Worm (Caenorhabditis elegans): ENCODE data around the gene his-41.

DNA sequence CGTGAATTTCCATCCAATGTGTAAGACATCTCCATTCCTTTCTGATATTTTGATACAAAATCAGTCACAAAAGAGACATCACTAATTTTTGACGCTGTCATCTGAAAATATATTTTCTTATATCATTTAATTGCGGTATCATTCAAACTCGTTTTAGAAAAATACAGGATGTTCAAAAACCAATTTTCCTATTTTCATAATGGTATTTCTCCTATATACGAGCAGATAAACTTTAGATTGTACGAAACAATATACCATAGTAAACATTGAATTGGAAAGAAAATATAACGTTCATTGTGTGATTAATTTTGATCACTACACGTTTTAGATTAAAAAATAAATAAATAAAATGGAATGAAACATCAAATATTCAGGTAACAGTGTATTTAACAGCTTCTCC is 3.8 kb upstream of the his-41 start, which contains the start of gene C50F4.16:
- TF ChIP-seq skn-1 (tag; optimal IDR thresholded peaks at IDR 0.05) (no peak), nhr-237 (tag; optimal IDR thresholded peaks at IDR 0.05) (no peak), unc-39 (tag; optimal IDR thresholded peaks at IDR 0.05) (no peak), nhr-25 (tag; optimal IDR thresholded peaks at IDR 0.05) (no peak), elt-3 (tag; optimal IDR thresholded peaks at IDR 0.05) (no peak), tbx-2 (tag; optimal IDR thresholded peaks at IDR 0.05) (no peak)

All from whole organism, L3 larva.